Fruit fly (Drosophila melanogaster) whole organism: ENCODE results near the gene RPA2.

Experiments used
- CG8478 ChIP-seq: fragments of >200 bp; optimal IDR thresholded peaks from 2 replicates; lab custom pipeline; 2018; ENCODE audit warnings: inconsistent platforms
- EcR ChIP-seq, 2 experiments: fragments of >200 bp; optimal IDR thresholded peaks; 2 replicates each; lab custom pipeline; 2017; ENCODE audit warnings: missing biosample characterization in 2 of 2, missing genetic modification characterization in 2 of 2, missing genetic modification reagents in 2 of 2
- pan ChIP-seq: fragments of >200 bp; optimal IDR thresholded peaks from 2 replicates; lab custom pipeline; 2017
- psq ChIP-seq: fragments of >200 bp; optimal IDR thresholded peaks from 2 replicates; lab custom pipeline; 2017
- usp ChIP-seq: fragments of >200 bp; optimal IDR thresholded peaks from 2 replicates; lab custom pipeline; 2017; ENCODE audit warnings: missing biosample characterization, missing genetic modification characterization, mixed read lengths

- TF ChIP-seq pan (lab: Kevin White, UChicago) = no peak
- TF ChIP-seq psq (lab: Kevin White, UChicago) = no peak
- no peak for TF ChIP-seq CG8478 (lab: Kevin White, UChicago)
- no peak for TF ChIP-seq usp (GFP tag; lab: Kevin White, UChicago)
- TF ChIP-seq EcR (GFP tag; optimal IDR thresholded peaks at IDR 0.05; lab: Kevin White, UChicago) = no peak
Observed at dm6 chr2L:20911374-20911773, 14.6 kb downstream of the RPA2 start.
